Comparison of ENCODE assay signal across 1 fruit fly cellular context in the genomic region with DNA sequence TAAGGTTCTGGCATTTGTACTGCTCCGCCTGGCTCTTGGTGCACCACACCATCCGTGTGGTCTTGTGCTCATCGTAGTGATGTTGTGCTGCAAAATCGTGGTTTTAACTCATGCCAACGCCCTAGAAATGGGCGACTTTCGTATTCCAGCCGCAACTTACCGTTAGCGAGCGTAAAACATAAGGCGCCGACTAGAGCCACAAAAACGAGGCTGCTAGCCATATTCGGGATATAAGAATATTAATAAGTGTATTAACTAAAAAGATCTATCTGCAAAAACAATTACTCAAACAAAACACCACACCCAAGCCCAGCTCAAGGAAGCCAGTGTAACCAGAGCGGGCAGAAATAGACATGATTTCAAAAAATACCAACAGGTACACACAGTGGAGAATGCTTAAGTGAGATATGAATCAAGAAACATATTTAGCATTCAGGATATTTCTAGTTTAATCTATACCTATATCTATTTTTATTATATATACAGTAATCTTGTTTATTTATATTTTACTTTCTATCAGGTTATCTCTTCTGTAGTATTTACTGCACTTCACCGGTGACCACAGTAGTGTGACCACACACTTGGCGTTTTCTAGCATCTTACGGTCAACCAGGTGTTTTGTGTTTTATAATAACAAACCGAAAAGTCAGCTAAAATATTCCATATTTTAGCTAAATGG.
TF ChIP-seq lines count a peak whose summit lies in the region.

Gene Tsf2, minus strand, starts transcription at position 333 of the 679 bp plus-strand sequence.
Gene CG34242, plus strand, starts transcription at position 605 of the 679 bp plus-strand sequence.

TF ChIP-seq in whole organism, embryonic, 481 proteins besides CTCF, POLR2A, EP300 and RAD21 (continued from another document and continues in another):
- no peak for TF ChIP-seq HLHmδ (GFP tag; optimal IDR thresholded peaks at IDR 0.05; lab: Kevin White, UChicago)
- no peak for TF ChIP-seq fru (optimal IDR thresholded peaks at IDR 0.05; lab: Kevin White, UChicago)
- no peak for TF ChIP-seq abd-A (tag; optimal IDR thresholded peaks at IDR 0.05; lab: Kevin White, UChicago)
- peak; percentile 57 for TF ChIP-seq CG15696 (tag; optimal IDR thresholded peaks at IDR 0.05; lab: Kevin White, UChicago)
- TF ChIP-seq ab (GFP tag; optimal IDR thresholded peaks at IDR 0.05; lab: Kevin White, UChicago), result no peak
- TF ChIP-seq chif (GFP tag; optimal IDR thresholded peaks at IDR 0.05; lab: Kevin White, UChicago), result no peak
- peak; percentile 59; the same call in 1 of the 2 replicates for TF ChIP-seq Lim3 (GFP tag; IDR thresholded peaks at IDR 0.05; lab: Robert Waterston, UW)
- no peak for TF ChIP-seq p53 (GFP tag; optimal IDR thresholded peaks at IDR 0.05; lab: Kevin White, UChicago)
- peak; percentile 76 for TF ChIP-seq CG7271 (tag; optimal IDR thresholded peaks at IDR 0.05; lab: Kevin White, UChicago)
- peak; percentile 51 for TF ChIP-seq nau (GFP tag; optimal IDR thresholded peaks at IDR 0.05; lab: Kevin White, UChicago)
- no peak for TF ChIP-seq sc (optimal IDR thresholded peaks at IDR 0.05; lab: Kevin White, UChicago)
- TF ChIP-seq sc (GFP tag; optimal IDR thresholded peaks at IDR 0.05; lab: Kevin White, UChicago), result no peak
- no peak for TF ChIP-seq CG17328 (GFP tag; IDR thresholded peaks at IDR 0.05; lab: Robert Waterston, UW)
- no peak for TF ChIP-seq chm (GFP tag; IDR thresholded peaks at IDR 0.05; lab: Robert Waterston, UW)
- no peak for TF ChIP-seq BEAF-32 (GFP tag; optimal IDR thresholded peaks at IDR 0.05; lab: Kevin White, UChicago)
- TF ChIP-seq D19A (tag; optimal IDR thresholded peaks at IDR 0.05; lab: Kevin White, UChicago), result peak; percentile 82
- TF ChIP-seq CG43689 (GFP tag; IDR thresholded peaks at IDR 0.05; lab: Robert Waterston, UW), result no peak
- TF ChIP-seq CG13775 (GFP tag; optimal IDR thresholded peaks at IDR 0.05; lab: Kevin White, UChicago), result peak; percentile 32
- TF ChIP-seq sisA (GFP tag; IDR thresholded peaks at IDR 0.05; lab: Robert Waterston, UW), result peak; percentile 96
- no peak for TF ChIP-seq HLH54F (GFP tag; optimal IDR thresholded peaks at IDR 0.05; lab: Kevin White, UChicago)
- peak; percentile 68 for TF ChIP-seq CG10959 (GFP tag; IDR thresholded peaks at IDR 0.05; lab: Robert Waterston, UW)
- TF ChIP-seq Dip3 (GFP tag; optimal IDR thresholded peaks at IDR 0.05; lab: Kevin White, UChicago), result peak; percentile 34
- peak; percentile 45 for TF ChIP-seq CG12104 (GFP tag; optimal IDR thresholded peaks at IDR 0.05; lab: Kevin White, UChicago)
- no peak for TF ChIP-seq eyg (GFP tag; optimal IDR thresholded peaks at IDR 0.05; lab: Kevin White, UChicago)
- TF ChIP-seq CG17829 (tag; optimal IDR thresholded peaks at IDR 0.05; lab: Kevin White, UChicago), result peak; percentile 83
- no peak for TF ChIP-seq emc (GFP tag; optimal IDR thresholded peaks at IDR 0.05; lab: Kevin White, UChicago)
- TF ChIP-seq gfzf (GFP tag; optimal IDR thresholded peaks at IDR 0.05; lab: Kevin White, UChicago), result peak; percentile 63
- peak; percentile 95 for TF ChIP-seq Drgx (GFP tag; IDR thresholded peaks at IDR 0.05; lab: Robert Waterston, UW)
- peak; percentile 87 for TF ChIP-seq CG8765 (GFP tag; IDR thresholded peaks at IDR 0.05; lab: Robert Waterston, UW)
- TF ChIP-seq nom (GFP tag; optimal IDR thresholded peaks at IDR 0.05; lab: Kevin White, UChicago), result peak; percentile 58
- peak; percentile 94 for TF ChIP-seq tgo (GFP tag; IDR thresholded peaks at IDR 0.05; lab: Robert Waterston, UW)
- no peak for TF ChIP-seq zf30C (GFP tag; optimal IDR thresholded peaks at IDR 0.05; lab: Kevin White, UChicago)
- TF ChIP-seq trh (GFP tag; optimal IDR thresholded peaks at IDR 0.05; lab: Kevin White, UChicago), result no peak
- no peak for TF ChIP-seq Hr78 (GFP tag; optimal IDR thresholded peaks at IDR 0.05; lab: Kevin White, UChicago)
- TF ChIP-seq BtbVII (GFP tag; optimal IDR thresholded peaks at IDR 0.05; lab: Kevin White, UChicago), result peak; percentile 68
- TF ChIP-seq unpg (GFP tag; optimal IDR thresholded peaks at IDR 0.05; lab: Kevin White, UChicago), result peak; percentile 64
- TF ChIP-seq kah (GFP tag; optimal IDR thresholded peaks at IDR 0.05; lab: Kevin White, UChicago), result peak; percentile 47
- TF ChIP-seq fu2 (GFP tag; optimal IDR thresholded peaks at IDR 0.05; lab: Kevin White, UChicago), result no peak
- TF ChIP-seq CG11085 (GFP tag; IDR thresholded peaks at IDR 0.05; lab: Robert Waterston, UW), result peak; percentile 89
- no peak for TF ChIP-seq sna (GFP tag; IDR thresholded peaks at IDR 0.05; lab: Robert Waterston, UW; ENCODE audit: partially characterized antibody)
- TF ChIP-seq CG13624 (GFP tag; optimal IDR thresholded peaks at IDR 0.05; lab: Kevin White, UChicago), result no peak
- TF ChIP-seq Ptx1 (GFP tag; IDR thresholded peaks at IDR 0.05; lab: Robert Waterston, UW), result peak; percentile 99
- TF ChIP-seq seq (GFP tag; IDR thresholded peaks at IDR 0.05; lab: Robert Waterston, UW), result no peak
- peak; percentile 81; the same call in 2 of the 3 replicates for TF ChIP-seq H15 (GFP tag; IDR thresholded peaks at IDR 0.05; lab: Robert Waterston, UW)
- no peak for TF ChIP-seq pan (optimal IDR thresholded peaks at IDR 0.05; lab: Kevin White, UChicago)
- TF ChIP-seq pan (GFP tag; optimal IDR thresholded peaks at IDR 0.05 in 1 of 2, IDR thresholded peaks at IDR 0.05 in 1 of 2), result peak in 1 of 2 experiments; percentile 96
- no peak for TF ChIP-seq Xbp1 (GFP tag; optimal IDR thresholded peaks at IDR 0.05; lab: Kevin White, UChicago)
- TF ChIP-seq CG34224 (GFP tag; IDR thresholded peaks at IDR 0.05; lab: Robert Waterston, UW; ENCODE audit: partially characterized antibody), result no peak
- TF ChIP-seq pho (GFP tag; optimal IDR thresholded peaks at IDR 0.05; lab: Kevin White, UChicago), result no peak
- no peak for TF ChIP-seq Tbp (GFP tag; optimal IDR thresholded peaks at IDR 0.05; lab: Kevin White, UChicago)
- TF ChIP-seq CG4282 (GFP tag; optimal IDR thresholded peaks at IDR 0.05; lab: Kevin White, UChicago), result no peak
- TF ChIP-seq HLH4C (GFP tag; IDR thresholded peaks at IDR 0.05; lab: Robert Waterston, UW; ENCODE audit: partially characterized antibody), result no peak
- TF ChIP-seq CG6791 (GFP tag; IDR thresholded peaks at IDR 0.05; lab: Robert Waterston, UW; ENCODE audit: partially characterized antibody), result no peak
- TF ChIP-seq mam (GFP tag; optimal IDR thresholded peaks at IDR 0.05; lab: Kevin White, UChicago), result peak; percentile 21
- TF ChIP-seq Blimp-1 (GFP tag; optimal IDR thresholded peaks at IDR 0.05; lab: Kevin White, UChicago), result peak; percentile 72
- TF ChIP-seq CG14441 (GFP tag; IDR thresholded peaks at IDR 0.05; lab: Robert Waterston, UW), result peak; percentile 92
- peak; percentile 56 for TF ChIP-seq CG12659 (GFP tag; optimal IDR thresholded peaks at IDR 0.05; lab: Kevin White, UChicago)
- peak in 1 of 2 experiments; percentile 6 for TF ChIP-seq dpn (GFP tag; optimal IDR thresholded peaks at IDR 0.05; lab: Kevin White, UChicago)
- TF ChIP-seq al (GFP tag; IDR thresholded peaks at IDR 0.05; lab: Robert Waterston, UW), result peak; percentile 79
- TF ChIP-seq Sin3A (optimal IDR thresholded peaks at IDR 0.05; lab: Kevin White, UChicago), result peak; percentile 1
- peak; percentile 91 for TF ChIP-seq Gug (GFP tag; IDR thresholded peaks at IDR 0.05; lab: Robert Waterston, UW)
- TF ChIP-seq CG12391 (tag; optimal IDR thresholded peaks at IDR 0.05; lab: Kevin White, UChicago), result peak; percentile 53
- no peak for TF ChIP-seq dm (GFP tag; optimal IDR thresholded peaks at IDR 0.05; lab: Kevin White, UChicago)
- no peak for TF ChIP-seq wek (GFP tag; optimal IDR thresholded peaks at IDR 0.05; lab: Kevin White, UChicago)
- no peak for TF ChIP-seq Dref (GFP tag; IDR thresholded peaks at IDR 0.05; lab: Robert Waterston, UW)
- no peak for TF ChIP-seq CG8089 (GFP tag; optimal IDR thresholded peaks at IDR 0.05; lab: Kevin White, UChicago)
- TF ChIP-seq CG10147 (GFP tag; optimal IDR thresholded peaks at IDR 0.05; lab: Kevin White, UChicago), result peak; percentile 76
- peak; percentile 96 for TF ChIP-seq Awh (GFP tag; IDR thresholded peaks at IDR 0.05; lab: Robert Waterston, UW)
- TF ChIP-seq CG4328 (GFP tag; optimal IDR thresholded peaks at IDR 0.05; lab: Kevin White, UChicago), result no peak
- no peak for TF ChIP-seq NK7.1 (GFP tag; optimal IDR thresholded peaks at IDR 0.05; lab: Kevin White, UChicago)
- no peak for TF ChIP-seq Asciz (GFP tag; optimal IDR thresholded peaks at IDR 0.05; lab: Kevin White, UChicago)
- TF ChIP-seq Scr (GFP tag; IDR thresholded peaks at IDR 0.05; lab: Robert Waterston, UW; ENCODE audit: partially characterized antibody), result no peak; the same call in 1 of the 2 replicates
- no peak for TF ChIP-seq unc-4 (GFP tag; IDR thresholded peaks at IDR 0.05; lab: Robert Waterston, UW; ENCODE audit: partially characterized antibody)
- TF ChIP-seq Ravus (GFP tag; IDR thresholded peaks at IDR 0.05; lab: Robert Waterston, UW), result peak; percentile 50; the same call in 1 of the 2 replicates
- TF ChIP-seq Lhr (GFP tag; optimal IDR thresholded peaks at IDR 0.05; lab: Kevin White, UChicago), result peak; percentile 31
- peak; percentile 55 for TF ChIP-seq CG17612 (GFP tag; IDR thresholded peaks at IDR 0.05; lab: Robert Waterston, UW)
- TF ChIP-seq CG32772 (GFP tag; IDR thresholded peaks at IDR 0.05; lab: Robert Waterston, UW), result peak; percentile 96
- TF ChIP-seq Dad (GFP tag; optimal IDR thresholded peaks at IDR 0.05; lab: Kevin White, UChicago), result no peak
- TF ChIP-seq B-H2 (GFP tag; optimal IDR thresholded peaks at IDR 0.05; lab: Kevin White, UChicago), result no peak
- TF ChIP-seq Ada2b (GFP tag; IDR thresholded peaks at IDR 0.05; lab: Robert Waterston, UW), result peak; percentile 95
- no peak for TF ChIP-seq en (GFP tag; optimal IDR thresholded peaks at IDR 0.05; lab: Kevin White, UChicago)
- peak; percentile 96 for TF ChIP-seq CG9932 (GFP tag; IDR thresholded peaks at IDR 0.05; lab: Robert Waterston, UW)
- peak; percentile 88 for TF ChIP-seq Meics (GFP tag; optimal IDR thresholded peaks at IDR 0.05; lab: Kevin White, UChicago)
- TF ChIP-seq Neu2 (GFP tag; optimal IDR thresholded peaks at IDR 0.05; lab: Kevin White, UChicago; ENCODE audit: borderline replicate concordance), result no peak
- TF ChIP-seq bowl (GFP tag; IDR thresholded peaks at IDR 0.05; lab: Robert Waterston, UW), result peak; percentile 78
- TF ChIP-seq CG17359 (tag; optimal IDR thresholded peaks at IDR 0.05; lab: Kevin White, UChicago), result peak; percentile 92
- no peak for TF ChIP-seq Bgb (GFP tag; IDR thresholded peaks at IDR 0.05; lab: Robert Waterston, UW; ENCODE audit: partially characterized antibody)
- TF ChIP-seq gem (tag; optimal IDR thresholded peaks at IDR 0.05; lab: Kevin White, UChicago), result peak; percentile 81
- TF ChIP-seq CG1832 (GFP tag; optimal IDR thresholded peaks at IDR 0.05; lab: Kevin White, UChicago), result no peak
- TF ChIP-seq ci (GFP tag; IDR thresholded peaks at IDR 0.05; lab: Robert Waterston, UW), result no peak
- TF ChIP-seq CG10267 (tag; optimal IDR thresholded peaks at IDR 0.05; lab: Kevin White, UChicago), result peak; percentile 51
- peak; percentile 42 for TF ChIP-seq CG7928 (GFP tag; optimal IDR thresholded peaks at IDR 0.05; lab: Kevin White, UChicago)
- peak; percentile 96 for TF ChIP-seq Aef1 (GFP tag; IDR thresholded peaks at IDR 0.05; lab: Robert Waterston, UW)
- TF ChIP-seq CG14050 (GFP tag; IDR thresholded peaks at IDR 0.05; lab: Robert Waterston, UW), result no peak
- peak; percentile 56 for TF ChIP-seq CG17186 (GFP tag; optimal IDR thresholded peaks at IDR 0.05; lab: Kevin White, UChicago)
- TF ChIP-seq CkIIα-i1 (GFP tag; IDR thresholded peaks at IDR 0.05; lab: Robert Waterston, UW), result no peak
- no peak for TF ChIP-seq CG13894 (tag; optimal IDR thresholded peaks at IDR 0.05; lab: Kevin White, UChicago)
- TF ChIP-seq CG8944 (GFP tag; optimal IDR thresholded peaks at IDR 0.05; lab: Kevin White, UChicago), result no peak
- no peak for TF ChIP-seq Hr39 (optimal IDR thresholded peaks at IDR 0.05; lab: Kevin White, UChicago)
- TF ChIP-seq CG10462 (GFP tag; optimal IDR thresholded peaks at IDR 0.05; lab: Kevin White, UChicago), result no peak
- peak; percentile 64 for TF ChIP-seq cwo (GFP tag; optimal IDR thresholded peaks at IDR 0.05; lab: Kevin White, UChicago)
- TF ChIP-seq Pdp1 (GFP tag; optimal IDR thresholded peaks at IDR 0.05; lab: Kevin White, UChicago), result peak in 1 of 2 experiments; percentile 26
- no peak for TF ChIP-seq inv (GFP tag; IDR thresholded peaks at IDR 0.05; lab: Robert Waterston, UW; ENCODE audit: partially characterized antibody)
- peak; percentile 86 for TF ChIP-seq CG8924 (tag; optimal IDR thresholded peaks at IDR 0.05; lab: Kevin White, UChicago)
- TF ChIP-seq tup (GFP tag; optimal IDR thresholded peaks at IDR 0.05; lab: Kevin White, UChicago), result peak; percentile 60
- TF ChIP-seq CG2889 (GFP tag; IDR thresholded peaks at IDR 0.05; lab: Robert Waterston, UW), result no peak
- TF ChIP-seq psq (GFP tag; optimal IDR thresholded peaks at IDR 0.05; lab: Kevin White, UChicago), result no peak
- peak; percentile 8 for TF ChIP-seq CG5245 (GFP tag; optimal IDR thresholded peaks at IDR 0.05; lab: Kevin White, UChicago)
- TF ChIP-seq CG3163 (GFP tag; optimal IDR thresholded peaks at IDR 0.05; lab: Kevin White, UChicago), result no peak
- TF ChIP-seq Chrac-16 (GFP tag; optimal IDR thresholded peaks at IDR 0.05; lab: Kevin White, UChicago), result no peak
- peak; percentile 58; the same call in 1 of the 2 replicates for TF ChIP-seq sim (GFP tag; IDR thresholded peaks at IDR 0.05; lab: Robert Waterston, UW)
- peak; percentile 52 for TF ChIP-seq CG10543 (GFP tag; optimal IDR thresholded peaks at IDR 0.05; lab: Kevin White, UChicago)
- no peak for TF ChIP-seq CG6813 (GFP tag; optimal IDR thresholded peaks at IDR 0.05; lab: Kevin White, UChicago)
- no peak for TF ChIP-seq CG9727 (GFP tag; optimal IDR thresholded peaks at IDR 0.05; lab: Kevin White, UChicago)
- peak; percentile 60 for TF ChIP-seq ATbp (GFP tag; optimal IDR thresholded peaks at IDR 0.05; lab: Kevin White, UChicago)
- peak; percentile 83 for TF ChIP-seq stc (GFP tag; IDR thresholded peaks at IDR 0.05; lab: Robert Waterston, UW)
- TF ChIP-seq CG15269 (tag; optimal IDR thresholded peaks at IDR 0.05; lab: Kevin White, UChicago), result no peak
- TF ChIP-seq zen (tag; optimal IDR thresholded peaks at IDR 0.05; lab: Kevin White, UChicago), result peak; percentile 86
- no peak for TF ChIP-seq Atf-2 (GFP tag; optimal IDR thresholded peaks at IDR 0.05; lab: Kevin White, UChicago)
- peak; percentile 24; the same call in 1 of the 2 replicates for TF ChIP-seq E2f2 (GFP tag; IDR thresholded peaks at IDR 0.05; lab: Robert Waterston, UW)
- peak; percentile 90 for TF ChIP-seq Fer3 (tag; optimal IDR thresholded peaks at IDR 0.05; lab: Kevin White, UChicago)
- TF ChIP-seq vnd (GFP tag; IDR thresholded peaks at IDR 0.05; lab: Robert Waterston, UW; ENCODE audit: partially characterized antibody), result no peak
- no peak for TF ChIP-seq Bteb2 (GFP tag; optimal IDR thresholded peaks at IDR 0.05; lab: Kevin White, UChicago)
- peak; percentile 88 for TF ChIP-seq trem (tag; optimal IDR thresholded peaks at IDR 0.05; lab: Kevin White, UChicago)
